Worm (Caenorhabditis elegans) whole organism, L3 larva: ENCODE measurements around the gene lido-15.

Source experiments
- R02D3.7 ChIP-seq: fragments of 150-350 bp; optimal IDR thresholded peaks from 2 replicates; lab custom pipeline; 2014; ENCODE audit warnings: missing biosample characterization, missing genetic modification characterization
- egl-5 ChIP-seq: fragments of 150-350 bp; optimal IDR thresholded peaks from 2 replicates; lab custom pipeline; 2017; ENCODE audit warnings: missing biosample characterization, missing genetic modification reagents, missing genetic modification characterization, inconsistent platforms
- elt-1 ChIP-seq: fragments of 150-350 bp; optimal IDR thresholded peaks from 2 replicates; lab custom pipeline; 2014; ENCODE audit warnings: missing biosample characterization, missing genetic modification characterization
- elt-2 ChIP-seq: sonication (generic microtip); optimal IDR thresholded peaks from 2 replicates; lab custom pipeline; 2016; ENCODE audit warnings: missing genetic modification reagents, mild to moderate bottlenecking, missing genetic modification characterization, missing compliant biosample characterization
- nfya-1 ChIP-seq: sonication (generic microtip); optimal IDR thresholded peaks from 2 replicates; lab custom pipeline; 2017; ENCODE audit warnings: missing genetic modification characterization, mild to moderate bottlenecking, missing compliant biosample characterization, antibody characterized with exemption, moderate library complexity; ENCODE audit not compliant: insufficient read depth
- nhr-11 ChIP-seq: fragments of 150-350 bp; optimal IDR thresholded peaks from 2 replicates; lab custom pipeline; 2014; ENCODE audit warnings: missing biosample characterization, missing genetic modification characterization
- nhr-12 ChIP-seq: fragments of 150-350 bp; optimal IDR thresholded peaks from 2 replicates; lab custom pipeline; 2014; ENCODE audit warnings: missing biosample characterization, missing genetic modification characterization
- nhr-28 ChIP-seq: fragments of 150-350 bp; optimal IDR thresholded peaks from 2 replicates; lab custom pipeline; 2014; ENCODE audit warnings: missing biosample characterization, missing genetic modification characterization
- nhr-67 ChIP-seq: fragments of 150-350 bp; optimal IDR thresholded peaks from 2 replicates; lab custom pipeline; 2014; ENCODE audit warnings: missing biosample characterization, missing genetic modification characterization
- skn-1 ChIP-seq: fragments of 150-350 bp; optimal IDR thresholded peaks from 2 replicates; lab custom pipeline; 2014; ENCODE audit warnings: missing biosample characterization, missing genetic modification characterization
- unc-62 ChIP-seq: fragments of 150-350 bp; sonication (generic microtip); optimal IDR thresholded peaks from 4 replicates; lab custom pipeline; 2014; ENCODE audit warnings: missing biosample characterization, missing genetic modification reagents, missing genetic modification characterization
- ztf-11 ChIP-seq: fragments of 150-350 bp; optimal IDR thresholded peaks from 2 replicates; lab custom pipeline; 2014; ENCODE audit warnings: missing biosample characterization, missing genetic modification characterization

- TF ChIP-seq nhr-11 (tag; lab: Kevin White, UChicago) (no peak), nfya-1 (tag; lab: Kevin White, UChicago) (no peak), R02D3.7 (tag; lab: Kevin White, UChicago) (no peak), nhr-12 (tag; lab: Kevin White, UChicago) (no peak), egl-5 (tag; lab: Kevin White, UChicago) (no peak), elt-1 (no peak), unc-62 (GFP tag; lab: Kevin White, UChicago) (no peak), ztf-11 (tag; lab: Kevin White, UChicago) (no peak), nhr-67 (tag; lab: Kevin White, UChicago) (no peak), nhr-28 (tag; lab: Kevin White, UChicago) (no peak), elt-2 (tag; lab: Kevin White, UChicago) (no peak), skn-1 (tag; lab: Kevin White, UChicago) (no peak)
Observed at ce11 chrII:3811816-3812332, at the start of gene lido-15.
